Fruit fly (Drosophila melanogaster) whole organism, embryonic: ENCODE measurements around the gene drm.
A peak's percentile ranks its signal among the peaks of the same experiment; 100 is the strongest.

Source experiments
- Adf1 ChIP-seq: fragments of 200-800 bp; sonication (Bioruptor generic); IDR thresholded peaks from 2 replicates; pipeline ENCODE4 v1.3.6; 2022; ENCODE audit warnings: missing biosample characterization, missing genetic modification characterization
- Bdp1 ChIP-seq: fragments of 200-800 bp; sonication (Bioruptor generic); optimal IDR thresholded peaks from 3 replicates; lab custom pipeline; 2016; ENCODE audit warnings: missing biosample characterization, missing genetic modification characterization
- CG10267 ChIP-seq: fragments of 200-800 bp; sonication (Bioruptor generic); optimal IDR thresholded peaks from 2 replicates; lab custom pipeline; 2018; ENCODE audit warnings: missing biosample characterization, mild to moderate bottlenecking, missing genetic modification characterization, moderate library complexity
- CG11560 ChIP-seq: fragments of 200-800 bp; sonication (Bioruptor generic); IDR thresholded peaks from 3 replicates; pipeline ENCODE4 v1.3.6; 2022; ENCODE audit warnings: missing biosample characterization, missing genetic modification characterization
- CG14050 ChIP-seq: fragments of 200-800 bp; sonication (Bioruptor generic); IDR thresholded peaks from 3 replicates; pipeline ENCODE4 v1.3.6; 2022; ENCODE audit warnings: missing biosample characterization, missing genetic modification characterization
- CG15514 ChIP-seq: fragments of 200-800 bp; sonication (Bioruptor generic); optimal IDR thresholded peaks from 3 replicates; lab custom pipeline; 2017; ENCODE audit warnings: missing biosample characterization, missing genetic modification characterization, mild to moderate bottlenecking, moderate library complexity, missing genetic modification reagents
- CG16813 ChIP-seq: fragments of 200-800 bp; sonication (Bioruptor generic); IDR thresholded peaks from 3 replicates; pipeline ENCODE4 v1.3.6; 2022; ENCODE audit warnings: missing biosample characterization, missing genetic modification characterization; ENCODE audit not compliant: partially characterized antibody
- CG17359 ChIP-seq: fragments of 200-800 bp; sonication (Bioruptor generic); optimal IDR thresholded peaks from 3 replicates; lab custom pipeline; 2018; ENCODE audit warnings: missing biosample characterization, mild to moderate bottlenecking, missing genetic modification characterization, moderate library complexity
- CG17912 ChIP-seq: fragments of 200-800 bp; sonication (Bioruptor generic); optimal IDR thresholded peaks from 2 replicates; lab custom pipeline; 2018; ENCODE audit warnings: missing biosample characterization, mild to moderate bottlenecking, missing genetic modification characterization
- CG18262 ChIP-seq: fragments of 200-800 bp; optimal IDR thresholded peaks from 3 replicates; lab custom pipeline; 2019; ENCODE audit warnings: missing biosample characterization, mild to moderate bottlenecking, missing genetic modification characterization, moderate library complexity
- CG3407 ChIP-seq: fragments of 200-800 bp; sonication (Bioruptor generic); optimal IDR thresholded peaks from 2 replicates; lab custom pipeline; 2018; ENCODE audit warnings: missing biosample characterization, mild to moderate bottlenecking, missing genetic modification characterization
- CG6813 ChIP-seq: fragments of 200-800 bp; sonication (Bioruptor generic); optimal IDR thresholded peaks from 2 replicates; lab custom pipeline; 2017; ENCODE audit warnings: missing biosample characterization, missing genetic modification characterization, mild to moderate bottlenecking, moderate library complexity, missing genetic modification reagents
- CG7556 ChIP-seq: fragments of 200-800 bp; sonication (Bioruptor generic); optimal IDR thresholded peaks from 2 replicates; lab custom pipeline; 2017; ENCODE audit warnings: missing biosample characterization, mild to moderate bottlenecking, missing genetic modification characterization
- CG8944 ChIP-seq: fragments of 200-800 bp; sonication (Bioruptor generic); optimal IDR thresholded peaks from 3 replicates; lab custom pipeline; 2016; ENCODE audit warnings: missing biosample characterization, missing genetic modification characterization
- CG9215 ChIP-seq: fragments of 200-800 bp; sonication (Bioruptor generic); IDR thresholded peaks from 2 replicates; pipeline ENCODE4 v1.3.6; 2022; ENCODE audit warnings: missing biosample characterization, missing genetic modification characterization
- Dref ChIP-seq: fragments of 200-800 bp; sonication (Bioruptor generic); IDR thresholded peaks from 2 replicates; pipeline ENCODE4 v1.3.6; 2022; ENCODE audit warnings: missing biosample characterization, missing genetic modification characterization
- Ets65A ChIP-seq: fragments of 200-800 bp; sonication (Bioruptor generic); peaks from one replicate; lab custom pipeline; 2016; ENCODE audit warnings: missing biosample characterization, missing genetic modification characterization
- Hmx ChIP-seq: fragments of 200-800 bp; sonication (Bioruptor generic); optimal IDR thresholded peaks from 2 replicates; lab custom pipeline; 2016; ENCODE audit warnings: missing biosample characterization, missing genetic modification characterization
- MTF-1 ChIP-seq: fragments of 200-800 bp; sonication (Bioruptor generic); optimal IDR thresholded peaks from 2 replicates; lab custom pipeline; 2018; ENCODE audit warnings: missing biosample characterization, mild to moderate bottlenecking, missing genetic modification characterization, borderline replicate concordance
- Mrtf ChIP-seq: fragments of 200-800 bp; sonication (Bioruptor generic); IDR thresholded peaks from 3 replicates; pipeline ENCODE4 v1.3.6; 2022; ENCODE audit warnings: missing biosample characterization, missing genetic modification characterization
- Nf-YB ChIP-seq: fragments of 200-800 bp; sonication (Bioruptor generic); optimal IDR thresholded peaks from 3 replicates; lab custom pipeline; 2019; ENCODE audit warnings: missing biosample characterization, mild to moderate bottlenecking, missing genetic modification characterization, moderate library complexity
- Opbp ChIP-seq: fragments of 200-800 bp; sonication (Bioruptor generic); IDR thresholded peaks from 3 replicates; pipeline ENCODE4 v1.3.6; 2022; ENCODE audit warnings: missing biosample characterization, missing genetic modification characterization; ENCODE audit not compliant: partially characterized antibody
- PHDP ChIP-seq: fragments of 200-800 bp; sonication (Bioruptor generic); optimal IDR thresholded peaks from 3 replicates; lab custom pipeline; 2018; ENCODE audit warnings: missing biosample characterization, mild to moderate bottlenecking, missing genetic modification characterization, moderate library complexity
- Ptx1 ChIP-seq: fragments of 200-800 bp; sonication (Bioruptor generic); IDR thresholded peaks from 2 replicates; pipeline ENCODE4 v1.3.6; 2022; ENCODE audit warnings: missing biosample characterization, missing genetic modification characterization
- Scr ChIP-seq: fragments of 200-800 bp; sonication (Bioruptor generic); IDR thresholded peaks from 2 replicates; pipeline ENCODE4 v1.3.6; 2022; ENCODE audit warnings: missing biosample characterization, missing genetic modification characterization; ENCODE audit not compliant: partially characterized antibody
- Trl ChIP-seq, 3 experiments: fragments of >200 bp in 2 of 3; fragments of 200-800 bp in 1 of 3; sonication (Bioruptor generic) in 1 of 3; optimal IDR thresholded peaks; 2 replicates in 1 of 3; 3 replicates in 2 of 3; lab custom pipeline; 2016 to 2017; ENCODE audit warnings: missing biosample characterization in 1 of 3, missing genetic modification characterization in 1 of 3
- Vsx1 ChIP-seq: fragments of 200-800 bp; sonication (Bioruptor generic); optimal IDR thresholded peaks from 2 replicates; lab custom pipeline; 2017; ENCODE audit warnings: missing biosample characterization, mild to moderate bottlenecking, missing genetic modification characterization, missing genetic modification reagents
- ab ChIP-seq: fragments of 200-800 bp; sonication (Bioruptor generic); optimal IDR thresholded peaks from 2 replicates; lab custom pipeline; 2016; ENCODE audit warnings: missing biosample characterization, missing genetic modification characterization
- amos ChIP-seq: fragments of 200-800 bp; sonication (Bioruptor generic); IDR thresholded peaks from 2 replicates; pipeline ENCODE4 v1.3.6; 2022; ENCODE audit warnings: missing biosample characterization, missing genetic modification characterization; ENCODE audit not compliant: partially characterized antibody
- bowl ChIP-seq: fragments of 200-800 bp; sonication (Bioruptor generic); IDR thresholded peaks from 2 replicates; pipeline ENCODE4 v1.3.6; 2022; ENCODE audit warnings: missing biosample characterization, missing genetic modification characterization
- chif ChIP-seq, 2 experiments: fragments of 200-800 bp; sonication (Bioruptor generic); optimal IDR thresholded peaks; 3 replicates each; lab custom pipeline; 2016; ENCODE audit warnings: missing biosample characterization in 2 of 2, missing genetic modification characterization in 2 of 2
- ci ChIP-seq: fragments of 200-800 bp; sonication (Bioruptor generic); IDR thresholded peaks from 3 replicates; pipeline ENCODE4 v1.3.6; 2022; ENCODE audit warnings: missing biosample characterization, missing genetic modification characterization
- fru ChIP-seq: fragments of >200 bp; optimal IDR thresholded peaks from 2 replicates; lab custom pipeline; 2017
- ftz-f1 ChIP-seq: fragments of 200-800 bp; sonication (Bioruptor generic); optimal IDR thresholded peaks from 2 replicates; lab custom pipeline; 2016; ENCODE audit warnings: missing biosample characterization, missing genetic modification characterization
- gcm2 ChIP-seq: fragments of 200-800 bp; sonication (Bioruptor generic); optimal IDR thresholded peaks from 2 replicates; lab custom pipeline; 2016; ENCODE audit warnings: missing biosample characterization, missing genetic modification characterization
- insv ChIP-seq, 2 experiments: fragments of 200-800 bp; sonication (Bioruptor generic); optimal IDR thresholded peaks; 3 replicates each; lab custom pipeline; 2016 to 2018; ENCODE audit warnings: missing biosample characterization in 2 of 2, missing genetic modification characterization in 2 of 2
- maf-S ChIP-seq: fragments of 200-800 bp; sonication (Bioruptor generic); optimal IDR thresholded peaks from 2 replicates; lab custom pipeline; 2016; ENCODE audit warnings: missing biosample characterization, missing genetic modification characterization
- mirr ChIP-seq: fragments of 200-800 bp; sonication (Bioruptor generic); optimal IDR thresholded peaks from 3 replicates; lab custom pipeline; 2018; ENCODE audit warnings: missing biosample characterization, mild to moderate bottlenecking, missing genetic modification characterization
- nmo ChIP-seq: fragments of 200-800 bp; sonication (Bioruptor generic); optimal IDR thresholded peaks from 2 replicates; lab custom pipeline; 2018; ENCODE audit warnings: missing biosample characterization, mild to moderate bottlenecking, missing genetic modification characterization, moderate library complexity
- onecut ChIP-seq: fragments of 200-800 bp; sonication (Bioruptor generic); IDR thresholded peaks from 2 replicates; pipeline ENCODE4 v1.3.6; 2022; ENCODE audit warnings: missing biosample characterization, missing genetic modification characterization
- pfk ChIP-seq: fragments of 200-800 bp; sonication (Bioruptor generic); optimal IDR thresholded peaks from 2 replicates; lab custom pipeline; 2018; ENCODE audit warnings: missing biosample characterization, mild to moderate bottlenecking, missing genetic modification characterization, moderate library complexity
- psq ChIP-seq: fragments of 200-800 bp; sonication (Bioruptor generic); optimal IDR thresholded peaks from 2 replicates; lab custom pipeline; 2017; ENCODE audit warnings: missing biosample characterization, missing genetic modification characterization
- pum ChIP-seq: fragments of 200-800 bp; sonication (Bioruptor generic); optimal IDR thresholded peaks from 2 replicates; lab custom pipeline; 2016; ENCODE audit warnings: missing biosample characterization, missing genetic modification characterization
- sc ChIP-seq, 3 experiments: fragments of >200 bp in 2 of 3; fragments of 200-800 bp in 1 of 3; sonication (Bioruptor generic) in 1 of 3; optimal IDR thresholded peaks; 2 replicates in 2 of 3; 3 replicates in 1 of 3; lab custom pipeline; 2017; ENCODE audit warnings: mild to moderate bottlenecking in 1 of 3, missing biosample characterization in 1 of 3, missing genetic modification characterization in 1 of 3, missing genetic modification reagents in 1 of 3
- sob ChIP-seq: fragments of 200-800 bp; sonication (Bioruptor generic); IDR thresholded peaks from 2 replicates; pipeline ENCODE4 v1.3.6; 2022; ENCODE audit warnings: missing biosample characterization, missing genetic modification characterization
- stc ChIP-seq: fragments of 200-800 bp; sonication (Bioruptor generic); IDR thresholded peaks from 2 replicates; pipeline ENCODE4 v1.3.6; 2022; ENCODE audit warnings: missing biosample characterization, missing genetic modification characterization
- stwl ChIP-seq: fragments of 200-800 bp; sonication (Bioruptor generic); optimal IDR thresholded peaks from 3 replicates; lab custom pipeline; 2018; ENCODE audit warnings: missing biosample characterization, mild to moderate bottlenecking, missing genetic modification characterization, moderate library complexity
- vvl ChIP-seq: fragments of 200-800 bp; sonication (Bioruptor generic); IDR thresholded peaks from 2 replicates; pipeline ENCODE4 v1.3.6; 2022; ENCODE audit warnings: missing biosample characterization, missing genetic modification characterization
- wor ChIP-seq: fragments of 200-800 bp; sonication (Bioruptor generic); IDR thresholded peaks from 2 replicates; pipeline ENCODE4 v1.3.6; 2022; ENCODE audit warnings: missing biosample characterization, missing genetic modification characterization
- zfh1 ChIP-seq: fragments of 200-800 bp; sonication (Bioruptor generic); IDR thresholded peaks from 3 replicates; pipeline ENCODE4 v1.3.6; 2022; ENCODE audit warnings: missing biosample characterization, missing genetic modification characterization

drm gene

DNA sequence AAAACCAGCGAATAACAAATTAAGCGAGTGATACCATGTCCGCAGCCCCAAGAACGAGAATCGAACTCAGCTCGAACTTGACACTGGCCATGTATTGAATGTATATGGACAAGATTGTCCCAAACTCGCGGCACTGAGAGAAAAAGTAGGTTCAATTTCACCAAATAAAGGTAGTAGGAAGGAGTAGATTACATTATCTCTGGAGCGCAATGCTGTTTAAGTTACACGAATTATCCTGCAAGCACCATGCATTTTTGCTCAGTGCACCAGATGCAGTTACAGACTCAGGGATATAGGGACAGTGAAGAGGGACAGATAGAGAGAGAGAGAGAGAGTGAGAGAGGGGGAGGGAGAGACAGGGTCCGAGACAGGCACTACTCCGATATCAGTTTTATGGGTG lies 55.0 kb downstream of the drm start (continued):
- TF ChIP-seq Ets65A (GFP tag; lab: Kevin White, UChicago) (peak; percentile 96), Vsx1 (GFP tag; lab: Kevin White, UChicago) (no peak), CG17359 (peak; percentile 32), pfk (GFP tag; lab: Kevin White, UChicago) (no peak), CG16813 (no peak), ci (GFP tag; lab: Robert Waterston, UW) (peak; percentile 74; the same call in 2 of the 3 replicates), Mrtf (GFP tag; lab: Robert Waterston, UW) (0 out of 3 replicates have a peak, but pooled peaks have one; percentile 33), Hmx (no peak), onecut (GFP tag; lab: Robert Waterston, UW) (0 out of 2 replicates have a peak, but pooled peaks have one; percentile 16), Ptx1 (GFP tag; lab: Robert Waterston, UW) (peak; percentile 33; the same call in 1 of the 2 replicates), fru (lab: Kevin White, UChicago) (no peak), ab (GFP tag; lab: Kevin White, UChicago) (no peak), ftz-f1 (GFP tag; lab: Kevin White, UChicago) (no peak), CG8944 (GFP tag; lab: Kevin White, UChicago) (peak; percentile 20), CG18262 (tag; lab: Kevin White, UChicago) (peak; percentile 72), Dref (GFP tag; lab: Robert Waterston, UW) (no peak), MTF-1 (GFP tag; lab: Kevin White, UChicago) (no peak), PHDP (no peak), nmo (peak; percentile 47), CG7556 (GFP tag; lab: Kevin White, UChicago) (peak; percentile 14), mirr (GFP tag; lab: Kevin White, UChicago) (no peak), sob (GFP tag; lab: Robert Waterston, UW) (peak; percentile 59; the same call in 1 of the 2 replicates), wor (GFP tag; lab: Robert Waterston, UW) (no peak), gcm2 (GFP tag; lab: Kevin White, UChicago) (no peak), zfh1 (GFP tag; lab: Robert Waterston, UW) (peak; percentile 84), amos (GFP tag; lab: Robert Waterston, UW) (no peak), stc (no peak), CG3407 (no peak), CG17912 (GFP tag; lab: Kevin White, UChicago) (no peak), Scr (GFP tag; lab: Robert Waterston, UW) (no peak), maf-S (GFP tag; lab: Kevin White, UChicago) (peak; percentile 2), chif (GFP tag; optimal IDR thresholded peaks at IDR 0.05; lab: Kevin White, UChicago) (peak; percentile 41 to 87), Bdp1 (GFP tag; lab: Kevin White, UChicago) (peak; percentile 5), CG10267 (tag; lab: Kevin White, UChicago) (peak; percentile 41), vvl (GFP tag; lab: Robert Waterston, UW) (peak; percentile 71), CG6813 (GFP tag; lab: Kevin White, UChicago) (no peak), CG14050 (GFP tag; lab: Robert Waterston, UW) (no peak), Adf1 (GFP tag; lab: Robert Waterston, UW) (no peak), CG9215 (GFP tag; lab: Robert Waterston, UW) (no peak), CG15514 (GFP tag; lab: Kevin White, UChicago) (no peak), Nf-YB (peak; percentile 4), bowl (no peak), pum (GFP tag; lab: Kevin White, UChicago) (peak; percentile 49), sc (optimal IDR thresholded peaks at IDR 0.05; lab: Kevin White, UChicago) (no peak), sc (GFP tag; optimal IDR thresholded peaks at IDR 0.05; lab: Kevin White, UChicago) (peak; percentile 38), CG11560 (no peak), Trl (optimal IDR thresholded peaks at IDR 0.05; lab: Kevin White, UChicago) (peak in 1 of 2 experiments; percentile 23), Trl (GFP tag; optimal IDR thresholded peaks at IDR 0.05; lab: Kevin White, UChicago) (peak; percentile 37), stwl (tag; lab: Kevin White, UChicago) (no peak), psq (GFP tag; lab: Kevin White, UChicago) (no peak), Opbp (GFP tag; lab: Robert Waterston, UW) (no peak), insv (GFP tag; optimal IDR thresholded peaks at IDR 0.05; lab: Kevin White, UChicago) (no peak)
